Fruit fly (Drosophila melanogaster) whole organism, embryonic: ENCODE results near the gene Tim17a2.
A peak's percentile ranks its signal among the peaks of the same experiment; 100 is the strongest.

Source experiments
- Atf-2 ChIP-seq: fragments of 200-800 bp; sonication (Bioruptor generic); optimal IDR thresholded peaks from 2 replicates; lab custom pipeline; 2016; ENCODE audit warnings: missing biosample characterization, missing genetic modification characterization
- Atf6 ChIP-seq: fragments of 200-800 bp; sonication (Bioruptor generic); IDR thresholded peaks from 2 replicates; pipeline ENCODE4 v1.3.6; 2022; ENCODE audit warnings: missing biosample characterization, missing genetic modification characterization
- B-H2 ChIP-seq: fragments of 200-800 bp; sonication (Bioruptor generic); optimal IDR thresholded peaks from 2 replicates; lab custom pipeline; 2018; ENCODE audit warnings: missing biosample characterization, mild to moderate bottlenecking, missing genetic modification characterization
- CG10274 ChIP-seq: fragments of 200-800 bp; sonication (Bioruptor generic); optimal IDR thresholded peaks from 3 replicates; lab custom pipeline; 2017; ENCODE audit warnings: missing biosample characterization, mild to moderate bottlenecking, missing genetic modification characterization
- CG10321 ChIP-seq: fragments of 200-800 bp; sonication (Bioruptor generic); IDR thresholded peaks from 2 replicates; pipeline ENCODE4 v1.3.6; 2022; ENCODE audit warnings: missing biosample characterization, missing genetic modification characterization
- CG11504 ChIP-seq: fragments of 200-800 bp; sonication (Bioruptor generic); optimal IDR thresholded peaks from 3 replicates; lab custom pipeline; 2019; ENCODE audit warnings: missing biosample characterization, mild to moderate bottlenecking, missing genetic modification characterization, moderate library complexity
- CG13287 ChIP-seq: fragments of 200-800 bp; sonication (Bioruptor generic); IDR thresholded peaks from 2 replicates; pipeline ENCODE4 v1.3.6; 2022; ENCODE audit warnings: missing biosample characterization, missing genetic modification characterization; ENCODE audit not compliant: partially characterized antibody
- CG13296 ChIP-seq: fragments of 200-800 bp; sonication (Bioruptor generic); optimal IDR thresholded peaks from 3 replicates; lab custom pipeline; 2018; ENCODE audit warnings: missing biosample characterization, mild to moderate bottlenecking, missing genetic modification characterization
- CG15601 ChIP-seq: fragments of 200-800 bp; sonication (Bioruptor generic); optimal IDR thresholded peaks from 3 replicates; lab custom pipeline; 2019; ENCODE audit warnings: missing biosample characterization, mild to moderate bottlenecking, missing genetic modification characterization, moderate library complexity
- CG17186 ChIP-seq: fragments of 200-800 bp; sonication (Bioruptor generic); optimal IDR thresholded peaks from 3 replicates; lab custom pipeline; 2017; ENCODE audit warnings: missing biosample characterization, missing genetic modification reagents, missing genetic modification characterization
- CG17829 ChIP-seq: fragments of 200-800 bp; optimal IDR thresholded peaks from 2 replicates; lab custom pipeline; 2019; ENCODE audit warnings: missing biosample characterization, mild to moderate bottlenecking, missing genetic modification characterization, moderate library complexity
- CG18476 ChIP-seq: fragments of 200-800 bp; sonication (Bioruptor generic); optimal IDR thresholded peaks from 2 replicates; lab custom pipeline; 2016; ENCODE audit warnings: missing biosample characterization, mild to moderate bottlenecking, missing genetic modification characterization
- CG2116 ChIP-seq: fragments of 200-800 bp; sonication (Bioruptor generic); optimal IDR thresholded peaks from 3 replicates; lab custom pipeline; 2018; ENCODE audit warnings: missing biosample characterization, mild to moderate bottlenecking, missing genetic modification characterization
- CG30020 ChIP-seq: fragments of 200-800 bp; optimal IDR thresholded peaks from 2 replicates; lab custom pipeline; 2019; ENCODE audit warnings: missing biosample characterization, mild to moderate bottlenecking, missing genetic modification characterization, moderate library complexity
- CG30403 ChIP-seq: fragments of 200-800 bp; sonication (Bioruptor generic); optimal IDR thresholded peaks from 3 replicates; lab custom pipeline; 2016; ENCODE audit warnings: missing biosample characterization, missing genetic modification characterization
- CG30431 ChIP-seq: fragments of 200-800 bp; sonication (Bioruptor generic); optimal IDR thresholded peaks from 2 replicates; lab custom pipeline; 2017; ENCODE audit warnings: missing biosample characterization, missing genetic modification characterization
- CG32772 ChIP-seq: fragments of 200-800 bp; sonication (Bioruptor generic); IDR thresholded peaks from 2 replicates; pipeline ENCODE4 v1.3.6; 2022; ENCODE audit warnings: missing biosample characterization, missing genetic modification characterization
- CG42726 ChIP-seq: fragments of 200-800 bp; sonication (Bioruptor generic); IDR thresholded peaks from 2 replicates; pipeline ENCODE4 v1.3.6; 2022; ENCODE audit warnings: missing biosample characterization, missing genetic modification characterization; ENCODE audit not compliant: partially characterized antibody
- CG4617 ChIP-seq: fragments of 200-800 bp; sonication (Bioruptor generic); optimal IDR thresholded peaks from 3 replicates; lab custom pipeline; 2016; ENCODE audit warnings: missing biosample characterization, missing genetic modification characterization, borderline replicate concordance
- CG4820 ChIP-seq: fragments of 200-800 bp; sonication (Bioruptor generic); optimal IDR thresholded peaks from 3 replicates; lab custom pipeline; 2016; ENCODE audit warnings: missing biosample characterization, missing genetic modification characterization
- CG7786 ChIP-seq: fragments of 200-800 bp; sonication (Bioruptor generic); optimal IDR thresholded peaks from 2 replicates; lab custom pipeline; 2016; ENCODE audit warnings: missing biosample characterization, missing genetic modification characterization
- CG8290 ChIP-seq, 3 experiments: fragments of 200-800 bp; sonication (Bioruptor generic); optimal IDR thresholded peaks; 2 replicates each; lab custom pipeline; 2016 to 2019; ENCODE audit warnings: missing biosample characterization in 3 of 3, missing genetic modification characterization in 3 of 3, mild to moderate bottlenecking in 2 of 3, moderate library complexity in 1 of 3
- CTCF ChIP-seq: fragments of 200-800 bp; sonication (Bioruptor generic); optimal IDR thresholded peaks from 2 replicates; lab custom pipeline; 2017; ENCODE audit warnings: missing biosample characterization, mild to moderate bottlenecking, missing genetic modification characterization, moderate library complexity
- CrebB ChIP-seq: fragments of 200-800 bp; sonication (Bioruptor generic); optimal IDR thresholded peaks from 3 replicates; lab custom pipeline; 2018; ENCODE audit warnings: missing biosample characterization, mild to moderate bottlenecking, missing genetic modification characterization
- Dad ChIP-seq: fragments of 200-800 bp; sonication (Bioruptor generic); optimal IDR thresholded peaks from 3 replicates; lab custom pipeline; 2016; ENCODE audit warnings: missing biosample characterization, missing genetic modification characterization
- Dfd ChIP-seq, 2 experiments: fragments of >200 bp; optimal IDR thresholded peaks; 2 replicates each; lab custom pipeline; 2017; ENCODE audit warnings: missing biosample characterization in 2 of 2, missing genetic modification characterization in 2 of 2
- Dp ChIP-seq: fragments of 200-800 bp; sonication (Bioruptor generic); optimal IDR thresholded peaks from 2 replicates; lab custom pipeline; 2018; ENCODE audit warnings: missing biosample characterization, mild to moderate bottlenecking, missing genetic modification characterization, moderate library complexity
- Dref ChIP-seq: fragments of 200-800 bp; sonication (Bioruptor generic); IDR thresholded peaks from 2 replicates; pipeline ENCODE4 v1.3.6; 2022; ENCODE audit warnings: missing biosample characterization, missing genetic modification characterization
- Fer3 ChIP-seq: fragments of 200-800 bp; sonication (Bioruptor generic); optimal IDR thresholded peaks from 2 replicates; lab custom pipeline; 2018; ENCODE audit warnings: missing biosample characterization, mild to moderate bottlenecking, missing genetic modification characterization, moderate library complexity
- Meics ChIP-seq: fragments of 200-800 bp; sonication (Bioruptor generic); optimal IDR thresholded peaks from 2 replicates; lab custom pipeline; 2017; ENCODE audit warnings: missing biosample characterization, mild to moderate bottlenecking, missing genetic modification characterization
- Myb ChIP-seq: fragments of 200-800 bp; sonication (Bioruptor generic); optimal IDR thresholded peaks from 2 replicates; lab custom pipeline; 2016; ENCODE audit warnings: missing biosample characterization, missing genetic modification characterization
- Nf-YC ChIP-seq: fragments of 200-800 bp; optimal IDR thresholded peaks from 3 replicates; lab custom pipeline; 2019; ENCODE audit warnings: missing biosample characterization, mild to moderate bottlenecking, missing genetic modification characterization, moderate library complexity
- PHDP ChIP-seq: fragments of 200-800 bp; sonication (Bioruptor generic); optimal IDR thresholded peaks from 3 replicates; lab custom pipeline; 2018; ENCODE audit warnings: missing biosample characterization, mild to moderate bottlenecking, missing genetic modification characterization, moderate library complexity
- Scr ChIP-seq: fragments of 200-800 bp; sonication (Bioruptor generic); IDR thresholded peaks from 2 replicates; pipeline ENCODE4 v1.3.6; 2022; ENCODE audit warnings: missing biosample characterization, missing genetic modification characterization; ENCODE audit not compliant: partially characterized antibody
- Spps ChIP-seq: fragments of 200-800 bp; sonication (Bioruptor generic); optimal IDR thresholded peaks from 2 replicates; lab custom pipeline; 2018; ENCODE audit warnings: missing biosample characterization, mild to moderate bottlenecking, missing genetic modification characterization
- bigmax ChIP-seq: fragments of 200-800 bp; sonication (Bioruptor generic); optimal IDR thresholded peaks from 2 replicates; lab custom pipeline; 2018; ENCODE audit warnings: missing biosample characterization, mild to moderate bottlenecking, missing genetic modification characterization
- cwo ChIP-seq: fragments of 200-800 bp; sonication (Bioruptor generic); optimal IDR thresholded peaks from 3 replicates; lab custom pipeline; 2017; ENCODE audit warnings: missing biosample characterization, missing genetic modification characterization, mild to moderate bottlenecking, moderate library complexity, missing genetic modification reagents
- dm ChIP-seq: fragments of 200-800 bp; sonication (Bioruptor generic); optimal IDR thresholded peaks from 3 replicates; lab custom pipeline; 2016; ENCODE audit warnings: missing biosample characterization, missing genetic modification characterization
- fu2 ChIP-seq: fragments of 200-800 bp; sonication (Bioruptor generic); optimal IDR thresholded peaks from 2 replicates; lab custom pipeline; 2016; ENCODE audit warnings: missing biosample characterization, missing genetic modification characterization
- gfzf ChIP-seq: fragments of 200-800 bp; sonication (Bioruptor generic); optimal IDR thresholded peaks from 2 replicates; lab custom pipeline; 2016; ENCODE audit warnings: missing biosample characterization, mild to moderate bottlenecking, missing genetic modification characterization, moderate library complexity
- h ChIP-seq: fragments of >200 bp; optimal IDR thresholded peaks from 2 replicates; lab custom pipeline; 2017
- hbn ChIP-seq: fragments of 200-800 bp; sonication (Bioruptor generic); IDR thresholded peaks from 2 replicates; pipeline ENCODE4 v1.3.6; 2022; ENCODE audit warnings: missing biosample characterization, missing genetic modification characterization; ENCODE audit not compliant: partially characterized antibody
- hth ChIP-seq: fragments of >200 bp; optimal IDR thresholded peaks from 2 replicates; lab custom pipeline; 2017; ENCODE audit warnings: inconsistent platforms
- lilli ChIP-seq: fragments of 200-800 bp; sonication (Bioruptor generic); optimal IDR thresholded peaks from 3 replicates; lab custom pipeline; 2016; ENCODE audit warnings: missing biosample characterization, missing genetic modification characterization
- nom ChIP-seq: fragments of 200-800 bp; sonication (Bioruptor generic); optimal IDR thresholded peaks from 2 replicates; lab custom pipeline; 2017; ENCODE audit warnings: missing biosample characterization, missing genetic modification characterization, mild to moderate bottlenecking, moderate library complexity, missing genetic modification reagents
- pum ChIP-seq: fragments of 200-800 bp; sonication (Bioruptor generic); optimal IDR thresholded peaks from 2 replicates; lab custom pipeline; 2016; ENCODE audit warnings: missing biosample characterization, missing genetic modification characterization
- sd ChIP-seq: fragments of 200-800 bp; sonication (Bioruptor generic); optimal IDR thresholded peaks from 3 replicates; lab custom pipeline; 2018; ENCODE audit warnings: missing biosample characterization, mild to moderate bottlenecking, missing genetic modification characterization, moderate library complexity
- sug ChIP-seq: fragments of 200-800 bp; optimal IDR thresholded peaks from 2 replicates; lab custom pipeline; 2019; ENCODE audit warnings: missing biosample characterization, mild to moderate bottlenecking, missing genetic modification characterization, moderate library complexity
- tll ChIP-seq, 2 experiments: fragments of 200-800 bp in 1 of 2; fragments of >200 bp in 1 of 2; sonication (Bioruptor generic) in 1 of 2; optimal IDR thresholded peaks; 2 replicates each; lab custom pipeline; 2017 to 2019; ENCODE audit warnings: missing biosample characterization in 2 of 2, missing genetic modification characterization in 2 of 2, mild to moderate bottlenecking in 1 of 2, moderate library complexity in 1 of 2
- vvl ChIP-seq: fragments of 200-800 bp; sonication (Bioruptor generic); IDR thresholded peaks from 2 replicates; pipeline ENCODE4 v1.3.6; 2022; ENCODE audit warnings: missing biosample characterization, missing genetic modification characterization
- wek ChIP-seq: fragments of 200-800 bp; sonication (Bioruptor generic); optimal IDR thresholded peaks from 3 replicates; lab custom pipeline; 2018; ENCODE audit warnings: missing biosample characterization, mild to moderate bottlenecking, missing genetic modification characterization, moderate library complexity

The Tim17a2 gene

DNA sequence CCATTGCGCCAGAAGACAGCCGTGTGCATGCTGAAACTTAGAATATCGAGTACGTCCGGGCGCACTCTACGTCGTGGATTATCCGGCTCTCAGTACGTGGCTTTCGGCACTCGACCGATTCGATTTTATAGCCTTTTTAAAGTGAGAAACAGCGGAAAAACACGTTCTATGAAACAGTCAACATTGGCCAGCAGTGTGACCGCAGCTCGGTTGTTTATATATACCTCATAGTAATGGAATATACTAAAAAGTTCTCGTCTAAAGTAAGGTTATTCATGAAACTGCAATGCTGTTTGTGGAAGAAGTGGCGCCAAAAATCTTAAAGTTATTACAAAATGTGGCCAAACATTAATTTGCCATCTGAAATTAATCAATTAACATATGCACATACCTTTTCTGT, 34.8 kb upstream of the Tim17a2 start:
- TF ChIP-seq CTCF (GFP tag; lab: Kevin White, UChicago) (peak; percentile 81), vvl (GFP tag; lab: Robert Waterston, UW) (0 out of 2 replicates have a peak, but pooled peaks have one; percentile 7), Dp (GFP tag; lab: Kevin White, UChicago) (peak; percentile 78), CG30020 (tag; lab: Kevin White, UChicago) (peak; percentile 28), CG8290 (GFP tag; optimal IDR thresholded peaks at IDR 0.05; lab: Kevin White, UChicago) (no peak), CG8290 (tag; optimal IDR thresholded peaks at IDR 0.05; lab: Kevin White, UChicago) (peak in 1 of 2 experiments; percentile 35), CrebB (no peak), wek (GFP tag; lab: Kevin White, UChicago) (peak; percentile 76), Dad (GFP tag; lab: Kevin White, UChicago) (no peak), CG42726 (GFP tag; lab: Robert Waterston, UW) (no peak), Dref (GFP tag; lab: Robert Waterston, UW) (no peak), tll (GFP tag; optimal IDR thresholded peaks at IDR 0.05; lab: Kevin White, UChicago) (no peak), Scr (0 out of 2 replicates have a peak, but pooled peaks have one; percentile 12), Nf-YC (tag; lab: Kevin White, UChicago) (peak; percentile 7), Meics (GFP tag; lab: Kevin White, UChicago) (peak; percentile 60), CG2116 (peak; percentile 78), CG30431 (GFP tag; lab: Kevin White, UChicago) (no peak), cwo (GFP tag; lab: Kevin White, UChicago) (no peak), hbn (GFP tag; lab: Robert Waterston, UW) (no peak), gfzf (GFP tag; lab: Kevin White, UChicago) (peak; percentile 88), Myb (GFP tag; lab: Kevin White, UChicago) (peak; percentile 10), Atf6 (GFP tag; lab: Robert Waterston, UW) (no peak), Atf-2 (GFP tag; lab: Kevin White, UChicago) (no peak), fu2 (GFP tag; lab: Kevin White, UChicago) (no peak), hth (no peak), CG32772 (GFP tag; lab: Robert Waterston, UW) (no peak), nom (GFP tag; lab: Kevin White, UChicago) (no peak), CG13287 (GFP tag; lab: Robert Waterston, UW) (peak; percentile 43; the same call in 1 of the 2 replicates), dm (GFP tag; lab: Kevin White, UChicago) (peak; percentile 27), B-H2 (GFP tag; lab: Kevin White, UChicago) (no peak), lilli (GFP tag; lab: Kevin White, UChicago) (peak; percentile 16), CG17829 (tag; lab: Kevin White, UChicago) (peak; percentile 22), CG10274 (GFP tag; lab: Kevin White, UChicago) (no peak), Spps (tag; lab: Kevin White, UChicago) (no peak), CG10321 (GFP tag; lab: Robert Waterston, UW) (no peak), pum (GFP tag; lab: Kevin White, UChicago) (no peak), CG13296 (GFP tag; lab: Kevin White, UChicago) (no peak), CG4617 (GFP tag; lab: Kevin White, UChicago) (peak; percentile 54), CG11504 (tag; lab: Kevin White, UChicago) (peak; percentile 39), bigmax (GFP tag; lab: Kevin White, UChicago) (peak; percentile 86), CG17186 (GFP tag; lab: Kevin White, UChicago) (peak; percentile 44), CG15601 (tag; lab: Kevin White, UChicago) (peak; percentile 21), CG18476 (GFP tag; lab: Kevin White, UChicago) (no peak), Dfd (GFP tag; optimal IDR thresholded peaks at IDR 0.05; lab: Kevin White, UChicago) (no peak), PHDP (tag; lab: Kevin White, UChicago) (no peak), h (lab: Kevin White, UChicago) (no peak), sug (tag; lab: Kevin White, UChicago) (no peak), Fer3 (tag; lab: Kevin White, UChicago) (no peak), sd (tag; lab: Kevin White, UChicago) (no peak), CG7786 (GFP tag; lab: Kevin White, UChicago) (no peak), CG4820 (GFP tag; lab: Kevin White, UChicago) (no peak), CG30403 (peak; percentile 11)
